Worm (Caenorhabditis elegans) whole organism, L2 larva: ENCODE results near the gene angl-1.
A peak's percentile ranks its signal among the peaks of the same experiment; 100 is the strongest.

ENCODE experiments used
- C34F6.9 ChIP-seq: fragments of 150-350 bp; optimal IDR thresholded peaks from 2 replicates; lab custom pipeline; 2014; ENCODE audit warnings: missing biosample characterization, missing genetic modification characterization
- F13H6.1 ChIP-seq: sonication (generic microtip); optimal IDR thresholded peaks from 2 replicates; lab custom pipeline; 2016; ENCODE audit warnings: missing genetic modification characterization, missing compliant biosample characterization
- Y55F3AM.14 ChIP-seq: fragments of 200-800 bp; sonication (Bioruptor generic); optimal IDR thresholded peaks from 2 replicates; lab custom pipeline; 2018; ENCODE audit warnings: mild to moderate bottlenecking, missing genetic modification characterization, missing compliant biosample characterization
- ZK546.5 ChIP-seq: sonication (generic microtip); optimal IDR thresholded peaks from 2 replicates; lab custom pipeline; 2017; ENCODE audit warnings: missing biosample characterization, missing genetic modification characterization
- alr-1 ChIP-seq: fragments of 150-350 bp; optimal IDR thresholded peaks from 2 replicates; lab custom pipeline; 2014; ENCODE audit warnings: missing biosample characterization, missing genetic modification characterization
- aly-2 ChIP-seq: fragments of 150-350 bp; optimal IDR thresholded peaks from 2 replicates; lab custom pipeline; 2014; ENCODE audit warnings: missing biosample characterization, missing genetic modification characterization
- ceh-82 ChIP-seq: fragments of 150-350 bp; optimal IDR thresholded peaks from 2 replicates; lab custom pipeline; 2014; ENCODE audit warnings: missing biosample characterization, missing genetic modification characterization
- crh-2 ChIP-seq: sonication (generic microtip); optimal IDR thresholded peaks from 2 replicates; lab custom pipeline; 2017; ENCODE audit warnings: missing biosample characterization, missing genetic modification characterization
- dmd-4 ChIP-seq: sonication (generic microtip); optimal IDR thresholded peaks from 2 replicates; lab custom pipeline; 2017; ENCODE audit warnings: missing biosample characterization, missing genetic modification characterization
- fos-1 ChIP-seq: fragments of 150-350 bp; optimal IDR thresholded peaks from 2 replicates; lab custom pipeline; 2014; ENCODE audit warnings: missing biosample characterization, missing genetic modification characterization
- gmeb-1 ChIP-seq: fragments of 150-350 bp; optimal IDR thresholded peaks from 2 replicates; lab custom pipeline; 2014; ENCODE audit warnings: missing biosample characterization, missing genetic modification characterization
- lin-11 ChIP-seq: fragments of 150-350 bp; sonication (generic microtip); optimal IDR thresholded peaks from 2 replicates; lab custom pipeline; 2014; ENCODE audit warnings: missing biosample characterization, missing genetic modification characterization, inconsistent platforms, mixed read lengths
- lin-13 ChIP-seq: fragments of 150-350 bp; optimal IDR thresholded peaks from 2 replicates; lab custom pipeline; 2014; ENCODE audit warnings: missing biosample characterization, missing genetic modification reagents, missing genetic modification characterization
- lsy-2 ChIP-seq, 2 experiments: fragments of 150-350 bp in 1 of 2; sonication (generic microtip) in 1 of 2; optimal IDR thresholded peaks; 2 replicates each; lab custom pipeline; 2014 to 2017; ENCODE audit warnings: missing biosample characterization in 2 of 2, missing genetic modification characterization in 2 of 2
- mab-5 ChIP-seq: fragments of 150-350 bp; optimal IDR thresholded peaks from 2 replicates; lab custom pipeline; 2014; ENCODE audit warnings: missing biosample characterization, missing genetic modification characterization
- mdl-1 ChIP-seq, 2 experiments: fragments of 150-350 bp in 1 of 2; sonication (generic microtip) in 1 of 2; optimal IDR thresholded peaks; 2 replicates each; lab custom pipeline; 2017; ENCODE audit warnings: missing biosample characterization in 2 of 2, missing genetic modification characterization in 2 of 2
- nhr-11 ChIP-seq: fragments of 150-350 bp; optimal IDR thresholded peaks from 2 replicates; lab custom pipeline; 2014; ENCODE audit warnings: missing biosample characterization, missing genetic modification characterization
- nhr-12 ChIP-seq: fragments of 150-350 bp; optimal IDR thresholded peaks from 2 replicates; lab custom pipeline; 2014; ENCODE audit warnings: missing biosample characterization, missing genetic modification characterization
- nhr-129 ChIP-seq: fragments of 150-350 bp; optimal IDR thresholded peaks from 2 replicates; lab custom pipeline; 2014; ENCODE audit warnings: missing biosample characterization, missing genetic modification characterization
- nhr-21 ChIP-seq: fragments of 150-350 bp; optimal IDR thresholded peaks from 2 replicates; lab custom pipeline; 2014; ENCODE audit warnings: missing biosample characterization, missing genetic modification characterization
- nhr-25 ChIP-seq: fragments of 150-350 bp; sonication (generic microtip); optimal IDR thresholded peaks from 3 replicates; lab custom pipeline; 2014; ENCODE audit warnings: missing biosample characterization, missing genetic modification characterization
- nhr-6 ChIP-seq: fragments of 150-350 bp; optimal IDR thresholded peaks from 2 replicates; lab custom pipeline; 2014; ENCODE audit warnings: missing biosample characterization, missing genetic modification characterization
- sem-4 ChIP-seq: fragments of 150-350 bp; optimal IDR thresholded peaks from 2 replicates; lab custom pipeline; 2014; ENCODE audit warnings: missing biosample characterization, missing genetic modification reagents, missing genetic modification characterization
- skn-1 ChIP-seq: sonication (generic microtip); optimal IDR thresholded peaks from 2 replicates; lab custom pipeline; 2017; ENCODE audit warnings: missing biosample characterization, missing genetic modification characterization
- sma-3 ChIP-seq: sonication (generic microtip); optimal IDR thresholded peaks from 2 replicates; lab custom pipeline; 2016; ENCODE audit warnings: missing genetic modification reagents, missing genetic modification characterization, missing compliant biosample characterization
- snpc-4 ChIP-seq: fragments of 150-350 bp; optimal IDR thresholded peaks from 2 replicates; lab custom pipeline; 2014; ENCODE audit warnings: missing biosample characterization, missing genetic modification characterization
- zag-1 ChIP-seq: fragments of 150-350 bp; optimal IDR thresholded peaks from 2 replicates; lab custom pipeline; 2014; ENCODE audit warnings: missing biosample characterization, missing genetic modification characterization
- ztf-1 ChIP-seq: fragments of 200-800 bp; sonication (Bioruptor generic); conservative IDR thresholded peaks from 2 replicates; pipeline ENCODE4 v1.3.6; 2022; ENCODE audit warnings: missing genetic modification characterization, missing compliant biosample characterization
- ztf-11 ChIP-seq: sonication (generic microtip); optimal IDR thresholded peaks from 2 replicates; lab custom pipeline; 2017; ENCODE audit warnings: missing biosample characterization, missing genetic modification characterization

angl-1 gene

DNA sequence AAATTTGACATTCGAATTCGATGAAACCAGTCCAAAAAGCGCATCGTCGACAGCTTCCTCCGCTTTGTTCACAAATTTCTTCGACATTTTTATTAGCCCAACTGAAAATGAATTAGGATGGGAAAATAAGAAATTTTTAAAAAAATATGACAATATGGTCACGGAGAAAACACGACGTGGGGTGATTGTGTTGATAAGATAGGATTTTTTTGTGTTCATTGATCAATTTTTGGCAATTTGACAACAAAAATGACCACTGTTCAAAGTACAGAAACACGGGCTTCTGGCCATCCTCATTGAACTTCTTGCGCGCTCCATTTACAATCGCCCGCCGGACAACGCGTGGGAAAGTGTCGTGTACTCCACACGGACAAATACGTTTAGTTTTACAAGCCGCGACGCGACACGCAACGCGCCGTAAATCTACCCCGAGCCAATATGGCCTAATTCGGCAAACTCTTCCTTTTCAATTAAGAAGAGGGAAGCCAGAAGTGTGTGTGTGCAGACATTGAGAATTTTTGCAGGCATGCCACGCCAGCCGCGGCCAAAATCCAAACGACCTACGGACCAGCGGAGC, at the start of gene angl-1, which contains the start of gene W02H5.8:
TSS of gene angl-1 (plus strand) at position 527 of the 577 bp plus-strand sequence.
TSS of gene W02H5.8 (minus strand) at position 101 of the 577 bp plus-strand sequence.
- TF ChIP-seq ztf-1 (GFP tag; lab: Robert Waterston, UW) (no peak), ZK546.5 (tag; lab: Kevin White, UChicago) (no peak), nhr-129 (tag; lab: Kevin White, UChicago) (no peak), aly-2 (tag; lab: Kevin White, UChicago) (no peak), lin-13 (GFP tag; lab: Kevin White, UChicago) (no peak), ceh-82 (tag; lab: Kevin White, UChicago) (no peak), nhr-12 (tag; lab: Kevin White, UChicago) (no peak), fos-1 (tag; lab: Kevin White, UChicago) (no peak), Y55F3AM.14 (GFP tag; lab: Kevin White, UChicago) (no peak), lin-11 (tag; lab: Kevin White, UChicago) (no peak)
- TF ChIP-seq, all 48 proteins: peak for 0

DNA sequence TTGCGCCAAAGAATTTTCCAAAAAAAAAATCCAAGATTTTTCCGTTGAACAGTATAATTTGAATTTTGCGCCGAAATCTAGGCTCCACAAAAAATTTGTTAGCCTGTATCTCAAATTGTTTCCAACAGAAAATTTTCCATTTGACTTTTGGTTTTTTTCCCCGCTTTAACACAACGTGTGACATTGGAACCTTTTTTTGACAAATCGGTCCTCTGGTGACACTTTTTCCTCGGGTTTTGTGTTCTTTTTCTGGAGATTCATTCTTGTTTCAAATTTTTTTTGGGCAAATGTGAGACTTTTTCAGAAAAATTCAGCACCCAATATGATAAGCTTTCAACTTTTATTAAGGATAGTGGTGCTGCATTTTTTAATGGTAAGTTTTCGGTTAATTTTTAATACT, 44.5 kb upstream of the angl-1 start, which contains the start of gene acr-17:
TSS of gene acr-17 (plus strand) at position 301 of the 400 bp plus-strand sequence.
- TF ChIP-seq alr-1 (tag; lab: Kevin White, UChicago) (no peak), nhr-12 (tag; lab: Kevin White, UChicago) (no peak), ztf-1 (GFP tag; lab: Robert Waterston, UW) (no peak), snpc-4 (no peak), mdl-1 (tag; optimal IDR thresholded peaks at IDR 0.05; lab: Kevin White, UChicago) (no peak), sma-3 (GFP tag; lab: Kevin White, UChicago) (no peak)

DNA sequence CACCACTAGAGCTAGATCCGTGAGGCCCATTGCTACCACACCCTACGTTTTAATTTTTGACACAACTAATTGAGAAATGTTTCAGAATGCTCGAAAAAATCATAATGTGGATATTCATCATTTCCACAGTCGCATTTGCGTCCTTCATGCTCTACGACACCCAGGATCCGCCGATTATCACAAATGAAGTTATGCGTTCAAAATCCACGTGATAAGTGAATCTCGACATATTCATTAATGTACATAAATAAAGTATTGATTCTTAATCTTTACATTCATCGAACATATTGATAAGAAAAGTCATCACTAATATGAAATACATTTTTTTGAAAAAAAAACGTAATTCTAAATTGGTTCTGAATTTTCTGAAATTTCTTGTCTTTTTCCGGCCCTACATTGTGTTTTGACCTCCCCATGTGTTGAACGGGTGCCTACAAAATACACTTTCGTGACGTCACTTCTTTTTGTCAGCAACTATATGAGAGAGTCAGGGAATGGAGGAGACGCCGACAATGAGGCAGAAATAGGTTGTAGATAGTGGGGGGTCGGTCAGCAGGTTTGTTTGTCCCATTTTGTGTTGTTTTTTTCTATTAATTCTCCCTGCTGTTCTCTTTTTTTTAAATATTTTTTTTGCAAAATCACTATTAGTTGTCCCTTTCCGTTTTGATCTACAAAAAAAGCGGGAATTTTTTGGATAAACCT, 37.7 kb upstream of the angl-1 start, which contains the start of gene F53E10.1:
TSS of gene F53E10.1 (plus strand) at position 325 of the 702 bp plus-strand sequence.
- TF ChIP-seq sma-3 (GFP tag; lab: Kevin White, UChicago) (peak; percentile 60), gmeb-1 (tag; lab: Kevin White, UChicago) (peak; percentile 69), skn-1 (tag; lab: Kevin White, UChicago) (peak; percentile 43), nhr-129 (tag; lab: Kevin White, UChicago) (peak; percentile 49), ceh-82 (tag; lab: Kevin White, UChicago) (no peak), nhr-25 (tag; lab: Kevin White, UChicago) (peak; percentile 70), nhr-21 (no peak), F13H6.1 (tag; lab: Kevin White, UChicago) (peak; percentile 64), dmd-4 (tag; lab: Kevin White, UChicago) (no peak), lsy-2 (tag; optimal IDR thresholded peaks at IDR 0.05; lab: Kevin White, UChicago) (peak in 1 of 2 experiments; percentile 49), crh-2 (tag; lab: Kevin White, UChicago) (peak; percentile 57), fos-1 (tag; lab: Kevin White, UChicago) (peak; percentile 49), nhr-6 (tag; lab: Kevin White, UChicago) (peak; percentile 13), Y55F3AM.14 (GFP tag; lab: Kevin White, UChicago) (no peak)

DNA sequence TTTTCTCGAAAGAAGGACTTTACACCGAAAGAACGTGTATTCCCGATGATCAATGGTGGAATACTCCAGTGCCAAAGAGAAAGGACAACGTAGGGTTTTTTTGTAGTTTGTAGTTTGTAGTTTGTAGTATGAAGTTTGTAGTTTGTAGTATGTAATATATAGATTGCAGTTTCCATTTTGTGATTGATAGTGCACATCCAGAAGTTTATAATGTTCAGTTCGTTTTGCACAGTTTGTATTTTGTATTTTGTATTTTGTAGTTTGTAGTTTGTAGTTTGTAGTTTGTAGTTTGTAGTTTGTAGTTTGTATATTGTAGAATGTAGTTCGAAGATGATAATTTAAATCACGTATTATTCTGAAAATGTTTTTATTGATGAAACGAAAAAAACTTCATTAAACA, 35.4 kb upstream of the angl-1 start:
- TF ChIP-seq C34F6.9 (no peak), skn-1 (tag; lab: Kevin White, UChicago) (no peak), alr-1 (tag; lab: Kevin White, UChicago) (no peak), ztf-11 (tag; lab: Kevin White, UChicago) (no peak)

DNA sequence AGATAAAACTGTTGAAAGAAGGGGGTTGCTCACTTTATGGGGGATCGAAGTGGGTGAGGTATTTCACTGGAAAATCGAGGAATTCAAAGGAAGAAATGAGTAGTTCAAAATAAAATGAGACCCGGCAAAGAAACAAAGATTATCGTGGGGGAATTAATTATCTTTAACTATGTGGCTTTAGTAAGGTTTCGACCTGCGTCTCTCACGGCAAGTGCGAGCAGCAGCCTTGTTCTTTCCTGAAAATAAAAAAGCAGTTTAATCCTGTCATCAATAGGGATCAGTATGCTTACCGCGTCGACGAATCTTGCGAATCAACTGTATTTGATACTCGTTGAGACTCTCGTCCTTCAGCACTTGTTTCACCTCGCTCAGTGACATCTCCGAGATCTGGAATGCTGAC, 31.0 kb upstream of the angl-1 start, which contains the start of gene srh-271:
TSS of gene srh-271 (minus strand) at position 101 of the 400 bp plus-strand sequence.
- TF ChIP-seq ztf-1 (GFP tag; lab: Robert Waterston, UW) (no peak), dmd-4 (tag; lab: Kevin White, UChicago) (no peak), nhr-11 (tag; lab: Kevin White, UChicago) (no peak), alr-1 (tag; lab: Kevin White, UChicago) (no peak), mab-5 (tag; lab: Kevin White, UChicago) (no peak), F13H6.1 (tag; lab: Kevin White, UChicago) (no peak), sem-4 (tag; lab: Kevin White, UChicago) (no peak), nhr-6 (tag; lab: Kevin White, UChicago) (no peak), zag-1 (tag; lab: Kevin White, UChicago) (no peak), nhr-25 (tag; lab: Kevin White, UChicago) (no peak), Y55F3AM.14 (GFP tag; lab: Kevin White, UChicago) (no peak)
